Fruit fly (Drosophila melanogaster) whole organism, adult: ENCODE measurements around the gene CG31862.

ENCODE experiments used
- CG11617 ChIP-seq: fragments of 200-800 bp; sonication (Bioruptor generic); optimal IDR thresholded peaks from 2 replicates; lab custom pipeline; 2017; ENCODE audit warnings: mild to moderate bottlenecking, missing biosample characterization, missing genetic modification reagents, missing genetic modification characterization
- CG1620 ChIP-seq: fragments of 200-800 bp; sonication (Bioruptor generic); optimal IDR thresholded peaks from 2 replicates; lab custom pipeline; 2016; ENCODE audit warnings: missing biosample characterization, missing genetic modification characterization
- CG33017 ChIP-seq: fragments of 200-800 bp; sonication (Bioruptor generic); optimal IDR thresholded peaks from 2 replicates; lab custom pipeline; 2018; ENCODE audit warnings: missing biosample characterization, mild to moderate bottlenecking, missing genetic modification characterization, moderate library complexity
- Crg-1 ChIP-seq: fragments of 200-800 bp; sonication (Bioruptor generic); optimal IDR thresholded peaks from 2 replicates; lab custom pipeline; 2016; ENCODE audit warnings: missing biosample characterization, missing genetic modification characterization
- Hr96 ChIP-seq: fragments of 200-800 bp; sonication (Bioruptor generic); optimal IDR thresholded peaks from 2 replicates; lab custom pipeline; 2016; ENCODE audit warnings: missing biosample characterization, missing genetic modification characterization
- Mnt ChIP-seq: fragments of 200-800 bp; sonication (Bioruptor generic); optimal IDR thresholded peaks from 2 replicates; lab custom pipeline; 2016; ENCODE audit warnings: missing biosample characterization, mild to moderate bottlenecking, missing genetic modification characterization
- cic ChIP-seq: fragments of 200-800 bp; sonication (Bioruptor generic); optimal IDR thresholded peaks from 2 replicates; lab custom pipeline; 2017; ENCODE audit warnings: missing biosample characterization, mild to moderate bottlenecking, missing genetic modification characterization, moderate library complexity
- kay ChIP-seq: fragments of 200-800 bp; sonication (Bioruptor generic); peaks from one replicate; lab custom pipeline; 2016; ENCODE audit warnings: missing biosample characterization, missing genetic modification characterization, borderline replicate concordance
- ovo ChIP-seq: fragments of 200-800 bp; sonication (Bioruptor generic); optimal IDR thresholded peaks from 2 replicates; lab custom pipeline; 2016; ENCODE audit warnings: missing biosample characterization, missing genetic modification characterization
- tj ChIP-seq: fragments of 200-800 bp; sonication (Bioruptor generic); optimal IDR thresholded peaks from 3 replicates; lab custom pipeline; 2017; ENCODE audit warnings: missing biosample characterization, mild to moderate bottlenecking, missing genetic modification characterization, moderate library complexity
- toe ChIP-seq: fragments of 200-800 bp; sonication (Bioruptor generic); optimal IDR thresholded peaks from 2 replicates; lab custom pipeline; 2016; ENCODE audit warnings: missing biosample characterization, missing genetic modification characterization

Gene CG31862

dm6 chr2L:12372436-12372835, 33.8 kb downstream of the CG31862 start:
- TF ChIP-seq kay (GFP tag; lab: Kevin White, UChicago) (peak; percentile 34), ovo (GFP tag; lab: Kevin White, UChicago) (no peak)

dm6 chr2L:12373559-12373958, 34.9 kb downstream of the CG31862 start:
- TF ChIP-seq ovo (GFP tag; lab: Kevin White, UChicago) (no peak), toe (no peak), Mnt (no peak), tj (no peak)

- TF ChIP-seq tj (peak; percentile 65), CG11617 (GFP tag; lab: Kevin White, UChicago) (no peak), toe (no peak), Mnt (no peak), CG33017 (tag; lab: Kevin White, UChicago) (no peak), CG1620 (no peak), Hr96 (no peak), cic (GFP tag; lab: Kevin White, UChicago) (no peak), Crg-1 (GFP tag; lab: Kevin White, UChicago) (no peak)
These were observed 36.0 kb downstream of the CG31862 start for dm6 chr2L:12374546-12375081.
